Worm (Caenorhabditis elegans) whole organism, L1 larva: ENCODE data around the gene zip-9.

Source experiments
- ceh-90 ChIP-seq: sonication (generic microtip); optimal IDR thresholded peaks from 2 replicates; lab custom pipeline; 2016; ENCODE audit warnings: missing genetic modification characterization, missing compliant biosample characterization
- egl-27 ChIP-seq, 2 experiments: fragments of 150-350 bp in 1 of 2; sonication (generic microtip); optimal IDR thresholded peaks; 3 replicates each; lab custom pipeline; 2017 to 2018; ENCODE audit warnings: missing biosample characterization in 2 of 2, missing genetic modification characterization in 2 of 2, missing genetic modification reagents in 2 of 2
- unc-62 ChIP-seq: fragments of 150-350 bp; optimal IDR thresholded peaks from 2 replicates; lab custom pipeline; 2014; ENCODE audit warnings: missing biosample characterization, missing genetic modification reagents, missing genetic modification characterization

- no peak for TF ChIP-seq egl-27 (tag; optimal IDR thresholded peaks at IDR 0.05; lab: Kevin White, UChicago)
- TF ChIP-seq unc-62 = no peak
- TF ChIP-seq ceh-90 (tag; lab: Kevin White, UChicago) = no peak
Measured at ce11 chrV:10925658-10926057, 16.6 kb upstream of the zip-9 start.
